Fruit fly (Drosophila melanogaster) whole organism, embryonic: ENCODE data around the gene Ser12.

Source experiments
- Adf1 ChIP-seq: fragments of 200-800 bp; sonication (Bioruptor generic); IDR thresholded peaks from 2 replicates; pipeline ENCODE4 v1.3.6; 2022; ENCODE audit warnings: missing biosample characterization, missing genetic modification characterization
- Atf6 ChIP-seq: fragments of 200-800 bp; sonication (Bioruptor generic); IDR thresholded peaks from 2 replicates; pipeline ENCODE4 v1.3.6; 2022; ENCODE audit warnings: missing biosample characterization, missing genetic modification characterization
- CG11456 ChIP-seq: fragments of 200-800 bp; sonication (Bioruptor generic); IDR thresholded peaks from 3 replicates; pipeline ENCODE4 v1.3.6; 2022; ENCODE audit warnings: missing biosample characterization, missing genetic modification characterization
- CG11696 ChIP-seq: fragments of 200-800 bp; sonication (Bioruptor generic); IDR thresholded peaks from 2 replicates; pipeline ENCODE4 v1.3.6; 2022; ENCODE audit warnings: missing biosample characterization, missing genetic modification characterization
- CG12071 ChIP-seq: fragments of 200-800 bp; sonication (Bioruptor generic); optimal IDR thresholded peaks from 3 replicates; lab custom pipeline; 2018; ENCODE audit warnings: missing biosample characterization, mild to moderate bottlenecking, missing genetic modification characterization
- CG12155 ChIP-seq: fragments of 200-800 bp; sonication (Bioruptor generic); optimal IDR thresholded peaks from 3 replicates; lab custom pipeline; 2016; ENCODE audit warnings: missing biosample characterization, missing genetic modification characterization
- CG12236 ChIP-seq: fragments of 200-800 bp; sonication (Bioruptor generic); optimal IDR thresholded peaks from 2 replicates; lab custom pipeline; 2016; ENCODE audit warnings: missing biosample characterization, missing genetic modification characterization
- CG14050 ChIP-seq: fragments of 200-800 bp; sonication (Bioruptor generic); IDR thresholded peaks from 3 replicates; pipeline ENCODE4 v1.3.6; 2022; ENCODE audit warnings: missing biosample characterization, missing genetic modification characterization
- CG14710 ChIP-seq: fragments of 200-800 bp; sonication (Bioruptor generic); optimal IDR thresholded peaks from 3 replicates; lab custom pipeline; 2019; ENCODE audit warnings: missing biosample characterization, mild to moderate bottlenecking, missing genetic modification characterization, moderate library complexity
- CG14965 ChIP-seq: fragments of 200-800 bp; sonication (Bioruptor generic); optimal IDR thresholded peaks from 2 replicates; lab custom pipeline; 2016; ENCODE audit warnings: missing biosample characterization, missing genetic modification characterization, borderline replicate concordance
- CG2202 ChIP-seq: fragments of 200-800 bp; sonication (Bioruptor generic); optimal IDR thresholded peaks from 2 replicates; lab custom pipeline; 2018; ENCODE audit warnings: missing biosample characterization, mild to moderate bottlenecking, missing genetic modification characterization
- CG30403 ChIP-seq: fragments of 200-800 bp; sonication (Bioruptor generic); optimal IDR thresholded peaks from 3 replicates; lab custom pipeline; 2016; ENCODE audit warnings: missing biosample characterization, missing genetic modification characterization
- CG31441 ChIP-seq: fragments of 200-800 bp; sonication (Bioruptor generic); IDR thresholded peaks from 2 replicates; pipeline ENCODE4 v1.3.6; 2022; ENCODE audit warnings: missing biosample characterization, missing genetic modification characterization
- CG3163 ChIP-seq: fragments of 200-800 bp; sonication (Bioruptor generic); optimal IDR thresholded peaks from 3 replicates; lab custom pipeline; 2016; ENCODE audit warnings: missing biosample characterization, missing genetic modification characterization
- CG3995 ChIP-seq: fragments of 200-800 bp; sonication (Bioruptor generic); optimal IDR thresholded peaks from 3 replicates; lab custom pipeline; 2016; ENCODE audit warnings: missing biosample characterization, missing genetic modification characterization
- CG7786 ChIP-seq: fragments of 200-800 bp; sonication (Bioruptor generic); optimal IDR thresholded peaks from 2 replicates; lab custom pipeline; 2016; ENCODE audit warnings: missing biosample characterization, missing genetic modification characterization
- CG7928 ChIP-seq: fragments of 200-800 bp; sonication (Bioruptor generic); optimal IDR thresholded peaks from 2 replicates; lab custom pipeline; 2017; ENCODE audit warnings: missing biosample characterization, mild to moderate bottlenecking, missing genetic modification characterization
- CG7987 ChIP-seq: fragments of 200-800 bp; sonication (Bioruptor generic); optimal IDR thresholded peaks from 2 replicates; lab custom pipeline; 2018; ENCODE audit warnings: missing biosample characterization, mild to moderate bottlenecking, missing genetic modification characterization, moderate library complexity
- CG8478 ChIP-seq: fragments of >200 bp; optimal IDR thresholded peaks from 2 replicates; lab custom pipeline; 2018
- D ChIP-seq, 2 experiments: fragments of 200-800 bp in 1 of 2; fragments of >200 bp in 1 of 2; sonication (Bioruptor generic) in 1 of 2; optimal IDR thresholded peaks; 2 replicates in 1 of 2; 3 replicates in 1 of 2; lab custom pipeline; 2017; ENCODE audit warnings: mild to moderate bottlenecking in 1 of 2, missing biosample characterization in 1 of 2, missing genetic modification characterization in 1 of 2, missing genetic modification reagents in 1 of 2
- Dad ChIP-seq: fragments of 200-800 bp; sonication (Bioruptor generic); optimal IDR thresholded peaks from 3 replicates; lab custom pipeline; 2016; ENCODE audit warnings: missing biosample characterization, missing genetic modification characterization
- Dref ChIP-seq: fragments of 200-800 bp; sonication (Bioruptor generic); IDR thresholded peaks from 2 replicates; pipeline ENCODE4 v1.3.6; 2022; ENCODE audit warnings: missing biosample characterization, missing genetic modification characterization
- Ets97D ChIP-seq: fragments of 200-800 bp; sonication (Bioruptor generic); optimal IDR thresholded peaks from 3 replicates; lab custom pipeline; 2016; ENCODE audit warnings: missing biosample characterization, missing genetic modification characterization
- Fer1 ChIP-seq: fragments of 200-800 bp; sonication (Bioruptor generic); optimal IDR thresholded peaks from 2 replicates; lab custom pipeline; 2017; ENCODE audit warnings: missing biosample characterization, mild to moderate bottlenecking, missing genetic modification characterization
- HLH4C ChIP-seq: fragments of 200-800 bp; sonication (Bioruptor generic); IDR thresholded peaks from 3 replicates; pipeline ENCODE4 v1.3.6; 2022; ENCODE audit warnings: missing biosample characterization, missing genetic modification characterization; ENCODE audit not compliant: partially characterized antibody
- Kr ChIP-seq: fragments of 200-800 bp; sonication (Bioruptor generic); optimal IDR thresholded peaks from 2 replicates; lab custom pipeline; 2017; ENCODE audit warnings: missing biosample characterization, mild to moderate bottlenecking, missing genetic modification characterization
- Lim3 ChIP-seq: fragments of 200-800 bp; sonication (Bioruptor generic); IDR thresholded peaks from 2 replicates; pipeline ENCODE4 v1.3.6; 2022; ENCODE audit warnings: missing biosample characterization, missing genetic modification characterization
- MESR4 ChIP-seq: fragments of 200-800 bp; sonication (Bioruptor generic); optimal IDR thresholded peaks from 2 replicates; lab custom pipeline; 2018; ENCODE audit warnings: missing biosample characterization, mild to moderate bottlenecking, missing genetic modification characterization, moderate library complexity
- Oaz ChIP-seq: fragments of 200-800 bp; sonication (Bioruptor generic); IDR thresholded peaks from 2 replicates; pipeline ENCODE4 v1.3.6; 2022; ENCODE audit warnings: missing biosample characterization, missing genetic modification characterization
- PHDP ChIP-seq: fragments of 200-800 bp; sonication (Bioruptor generic); optimal IDR thresholded peaks from 3 replicates; lab custom pipeline; 2018; ENCODE audit warnings: missing biosample characterization, mild to moderate bottlenecking, missing genetic modification characterization, moderate library complexity
- Side ChIP-seq: fragments of 200-800 bp; sonication (Bioruptor generic); optimal IDR thresholded peaks from 2 replicates; lab custom pipeline; 2016; ENCODE audit warnings: missing biosample characterization, missing genetic modification characterization
- Sox102F ChIP-seq: fragments of 200-800 bp; sonication (Bioruptor generic); optimal IDR thresholded peaks from 2 replicates; lab custom pipeline; 2018; ENCODE audit warnings: missing biosample characterization, mild to moderate bottlenecking, missing genetic modification characterization, moderate library complexity
- bab2 ChIP-seq: fragments of 200-800 bp; sonication (Bioruptor generic); optimal IDR thresholded peaks from 2 replicates; lab custom pipeline; 2016; ENCODE audit warnings: missing biosample characterization, missing genetic modification characterization
- cg ChIP-seq: fragments of 200-800 bp; sonication (Bioruptor generic); optimal IDR thresholded peaks from 3 replicates; lab custom pipeline; 2019; ENCODE audit warnings: missing biosample characterization, mild to moderate bottlenecking, missing genetic modification characterization, moderate library complexity
- chn ChIP-seq: fragments of 200-800 bp; sonication (Bioruptor generic); optimal IDR thresholded peaks from 2 replicates; lab custom pipeline; 2016; ENCODE audit warnings: missing biosample characterization, missing genetic modification characterization
- danr ChIP-seq: fragments of 200-800 bp; sonication (Bioruptor generic); IDR thresholded peaks from 2 replicates; pipeline ENCODE4 v1.3.6; 2022; ENCODE audit warnings: missing biosample characterization, missing genetic modification characterization
- dimm ChIP-seq: fragments of 200-800 bp; sonication (Bioruptor generic); IDR thresholded peaks from 2 replicates; pipeline ENCODE4 v1.3.6; 2022; ENCODE audit warnings: missing biosample characterization, missing genetic modification characterization
- dmrt99B ChIP-seq: fragments of 200-800 bp; sonication (Bioruptor generic); optimal IDR thresholded peaks from 2 replicates; lab custom pipeline; 2018; ENCODE audit warnings: missing biosample characterization, mild to moderate bottlenecking, missing genetic modification characterization, moderate library complexity
- fd102C ChIP-seq: fragments of 200-800 bp; sonication (Bioruptor generic); optimal IDR thresholded peaks from 2 replicates; lab custom pipeline; 2018; ENCODE audit warnings: missing biosample characterization, mild to moderate bottlenecking, missing genetic modification characterization, moderate library complexity
- grau ChIP-seq: fragments of 200-800 bp; optimal IDR thresholded peaks from 3 replicates; lab custom pipeline; 2019; ENCODE audit warnings: missing biosample characterization, mild to moderate bottlenecking, missing genetic modification characterization, moderate library complexity
- gt ChIP-seq: fragments of 200-800 bp; sonication (Bioruptor generic); IDR thresholded peaks from 2 replicates; pipeline ENCODE4 v1.3.6; 2022; ENCODE audit warnings: missing biosample characterization, missing genetic modification characterization
- insv ChIP-seq, 2 experiments: fragments of 200-800 bp; sonication (Bioruptor generic); optimal IDR thresholded peaks; 3 replicates each; lab custom pipeline; 2016 to 2018; ENCODE audit warnings: missing biosample characterization in 2 of 2, missing genetic modification characterization in 2 of 2
- kni ChIP-seq: fragments of 200-800 bp; sonication (Bioruptor generic); optimal IDR thresholded peaks from 3 replicates; lab custom pipeline; 2017; ENCODE audit warnings: mild to moderate bottlenecking, missing biosample characterization, missing genetic modification reagents, missing genetic modification characterization
- mld ChIP-seq: fragments of 200-800 bp; sonication (Bioruptor generic); IDR thresholded peaks from 3 replicates; pipeline ENCODE4 v1.3.6; 2022; ENCODE audit warnings: missing biosample characterization, missing genetic modification characterization; ENCODE audit not compliant: partially characterized antibody
- peb ChIP-seq: fragments of 200-800 bp; sonication (Bioruptor generic); IDR thresholded peaks from 2 replicates; pipeline ENCODE4 v1.3.6; 2022; ENCODE audit warnings: missing biosample characterization, missing genetic modification characterization
- run ChIP-seq: fragments of 200-800 bp; sonication (Bioruptor generic); optimal IDR thresholded peaks from 3 replicates; lab custom pipeline; 2018; ENCODE audit warnings: missing biosample characterization, mild to moderate bottlenecking, missing genetic modification characterization
- sim ChIP-seq: fragments of 200-800 bp; sonication (Bioruptor generic); IDR thresholded peaks from 2 replicates; pipeline ENCODE4 v1.3.6; 2022; ENCODE audit warnings: missing biosample characterization, missing genetic modification characterization
- tio ChIP-seq: fragments of 200-800 bp; sonication (Bioruptor generic); optimal IDR thresholded peaks from 2 replicates; lab custom pipeline; 2017; ENCODE audit warnings: missing biosample characterization, missing genetic modification characterization, inconsistent platforms
- trh ChIP-seq: fragments of 200-800 bp; sonication (Bioruptor generic); optimal IDR thresholded peaks from 2 replicates; lab custom pipeline; 2016; ENCODE audit warnings: missing biosample characterization, missing genetic modification characterization

Gene Ser12

DNA sequence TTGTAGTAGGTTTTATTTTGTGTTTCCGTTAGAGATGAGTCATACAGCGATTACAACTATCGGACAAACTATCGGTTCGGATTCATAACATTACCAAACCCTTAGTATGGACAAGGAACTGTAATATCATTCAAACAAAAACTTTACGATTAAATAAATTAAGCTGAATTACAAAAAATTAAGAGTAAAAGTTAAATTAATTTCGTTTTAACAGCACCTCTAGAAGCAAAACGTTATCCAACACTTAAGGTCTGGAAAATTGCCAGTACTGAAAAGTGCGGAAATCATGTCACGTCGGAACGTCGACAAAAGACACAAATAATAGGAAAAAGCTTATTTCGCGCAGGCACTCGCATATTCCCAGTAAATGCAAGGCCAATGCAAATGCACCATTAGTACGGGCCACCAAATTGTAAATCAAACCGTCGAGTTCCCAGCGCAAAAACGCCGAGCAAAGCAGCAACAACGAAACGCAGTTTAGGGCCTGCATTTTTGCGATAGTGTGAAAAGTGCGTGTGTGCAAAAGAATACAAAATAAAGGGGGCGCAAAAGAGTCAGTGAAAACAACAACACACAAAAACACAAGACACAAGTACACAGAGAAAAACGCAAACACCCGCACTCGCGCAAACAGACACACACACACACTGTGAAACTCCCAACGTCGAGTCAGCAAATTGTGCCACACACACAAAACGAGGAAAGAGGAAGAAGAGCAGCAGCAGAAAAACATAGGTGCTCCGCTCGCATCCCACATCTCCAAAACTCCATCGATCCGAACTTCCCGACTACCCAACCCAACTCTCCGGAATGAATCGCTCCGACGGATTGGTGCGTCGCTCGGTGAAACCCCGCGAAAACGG, 24.6 kb downstream of the Ser12 start, which contains the start of the genes CG15387 and sau (continued):
- no peak for TF ChIP-seq dimm (GFP tag; lab: Robert Waterston, UW)
- TF ChIP-seq CG2202, result peak; percentile 68
- TF ChIP-seq CG7786, result peak; percentile 91
- no peak for TF ChIP-seq Lim3 (GFP tag; lab: Robert Waterston, UW)
- TF ChIP-seq peb (GFP tag; lab: Robert Waterston, UW), result peak; percentile 55; the same call in 1 of the 2 replicates
- TF ChIP-seq insv (GFP tag; optimal IDR thresholded peaks at IDR 0.05; lab: Kevin White, UChicago), result peak in 1 of 2 experiments; percentile 63
- peak; percentile 80 for TF ChIP-seq CG3995
- TF ChIP-seq CG12071, result peak; percentile 75
- TF ChIP-seq dmrt99B, result peak; percentile 79
- TF ChIP-seq CG11696 (GFP tag; lab: Robert Waterston, UW), result no peak
- TF ChIP-seq gt, result peak; percentile 71
- TF ChIP-seq CG14050, result peak; percentile 71
- TF ChIP-seq grau (tag; lab: Kevin White, UChicago), result peak; percentile 86
- no peak for TF ChIP-seq sim (GFP tag; lab: Robert Waterston, UW)
- no peak for TF ChIP-seq D (optimal IDR thresholded peaks at IDR 0.05; lab: Kevin White, UChicago)
- TF ChIP-seq D (GFP tag; optimal IDR thresholded peaks at IDR 0.05; lab: Kevin White, UChicago), result peak; percentile 67
- TF ChIP-seq CG31441 (GFP tag; lab: Robert Waterston, UW), result peak; percentile 85
- TF ChIP-seq fd102C (GFP tag; lab: Kevin White, UChicago), result no peak
- TF ChIP-seq cg (GFP tag; lab: Kevin White, UChicago), result peak; percentile 73
- TF ChIP-seq Kr, result no peak
- peak; percentile 49 for TF ChIP-seq Dref (GFP tag; lab: Robert Waterston, UW)
- peak; percentile 89 for TF ChIP-seq Side
- TF ChIP-seq danr, result peak; percentile 58
- TF ChIP-seq Oaz, result peak; percentile 55
- peak; percentile 8 for TF ChIP-seq run (tag; lab: Kevin White, UChicago)
- TF ChIP-seq Ets97D, result peak; percentile 92
- peak; percentile 79 for TF ChIP-seq CG3163 (GFP tag; lab: Kevin White, UChicago)
- peak; percentile 42 for TF ChIP-seq MESR4 (GFP tag; lab: Kevin White, UChicago)
- peak; percentile 90 for TF ChIP-seq Atf6 (GFP tag; lab: Robert Waterston, UW)
- peak; percentile 61 for TF ChIP-seq kni
- TF ChIP-seq CG14965 (GFP tag; lab: Kevin White, UChicago), result no peak
- TF ChIP-seq CG30403 (GFP tag; lab: Kevin White, UChicago), result peak; percentile 94
- TF ChIP-seq bab2 (GFP tag; lab: Kevin White, UChicago), result peak; percentile 92
- TF ChIP-seq Sox102F, result peak; percentile 86
- peak; percentile 90 for TF ChIP-seq mld
- peak; percentile 89 for TF ChIP-seq PHDP
- peak; percentile 78 for TF ChIP-seq CG12236 (GFP tag; lab: Kevin White, UChicago)
- TF ChIP-seq HLH4C (GFP tag; lab: Robert Waterston, UW), result peak; percentile 89
- peak; percentile 89 for TF ChIP-seq CG12155 (GFP tag; lab: Kevin White, UChicago)
- peak; percentile 93 for TF ChIP-seq chn (GFP tag; lab: Kevin White, UChicago)
- TF ChIP-seq CG7987 (GFP tag; lab: Kevin White, UChicago), result peak; percentile 63
- peak; percentile 87 for TF ChIP-seq Fer1 (GFP tag; lab: Kevin White, UChicago)
- peak; percentile 54 for TF ChIP-seq CG7928 (GFP tag; lab: Kevin White, UChicago)
- no peak for TF ChIP-seq CG8478
- peak; percentile 41 for TF ChIP-seq trh (GFP tag; lab: Kevin White, UChicago)
- TF ChIP-seq Adf1 (GFP tag; lab: Robert Waterston, UW), result peak; percentile 52
- TF ChIP-seq Dad, result peak; percentile 83
- peak; percentile 81 for TF ChIP-seq tio (GFP tag; lab: Kevin White, UChicago)
- TF ChIP-seq CG14710, result peak; percentile 95
- peak; percentile 84 for TF ChIP-seq CG11456 (GFP tag; lab: Robert Waterston, UW)
